Worm (Caenorhabditis elegans) whole organism, L4/young adult: Measurements from ENCODE around the gene K08D8.10.

Experiments
- W03F9.2 ChIP-seq: fragments of 150-350 bp; optimal IDR thresholded peaks from 2 replicates; lab custom pipeline; 2014; ENCODE audit warnings: missing biosample characterization, missing genetic modification characterization
- dao-5 ChIP-seq: sonication (generic microtip); optimal IDR thresholded peaks from 2 replicates; lab custom pipeline; 2016; ENCODE audit warnings: missing genotype, missing genetic modification characterization, moderate library complexity, missing compliant biosample characterization
- him-1 ChIP-seq: sonication (generic microtip); optimal IDR thresholded peaks from 2 replicates; lab custom pipeline; 2016; ENCODE audit warnings: missing genotype, missing genetic modification reagents, missing genetic modification characterization, missing compliant biosample characterization

ce11 chrIV:12903687-12904086 is 3.3 kb downstream of the K08D8.10 start:
- TF ChIP-seq dao-5 (no peak), him-1 (tag; lab: Kevin White, UChicago) (no peak), W03F9.2 (tag; lab: Kevin White, UChicago) (no peak)
